Fruit fly (Drosophila melanogaster): ENCODE measurements around the gene csw.
A peak's percentile ranks its signal among the peaks of the same experiment; 100 is the strongest.

Gene csw

dm6 chrX:2134965-2135758 lies 41.1 kb downstream of the csw start (continued):
- TF ChIP-seq tll (GFP tag; optimal IDR thresholded peaks at IDR 0.05), result peak in 1 of 2 experiments; percentile 3
- TF ChIP-seq CG7786 (GFP tag; optimal IDR thresholded peaks at IDR 0.05), result peak; percentile 84
- peak; percentile 89 for TF ChIP-seq D19A (tag; optimal IDR thresholded peaks at IDR 0.05)
- TF ChIP-seq dm (GFP tag; optimal IDR thresholded peaks at IDR 0.05), result peak; percentile 62
- TF ChIP-seq ase (GFP tag; IDR thresholded peaks at IDR 0.05), result peak; percentile 76
- TF ChIP-seq NK7.1 (GFP tag; optimal IDR thresholded peaks at IDR 0.05), result peak; percentile 78
- TF ChIP-seq Dbx (GFP tag; IDR thresholded peaks at IDR 0.05), result peak; percentile 73
- TF ChIP-seq sqz (GFP tag; optimal IDR thresholded peaks at IDR 0.05), result peak; percentile 78
- TF ChIP-seq lov (optimal IDR thresholded peaks at IDR 0.05), result no peak
- 0 out of 3 replicates have a peak, but pooled peaks have one; percentile 57 for TF ChIP-seq lov (GFP tag; IDR thresholded peaks at IDR 0.05)
- peak; percentile 86 for TF ChIP-seq CG12219 (GFP tag; optimal IDR thresholded peaks at IDR 0.05)
- peak; percentile 71 for TF ChIP-seq en (GFP tag; optimal IDR thresholded peaks at IDR 0.05)
- TF ChIP-seq h (optimal IDR thresholded peaks at IDR 0.05), result no peak
- TF ChIP-seq CG32767 (GFP tag; IDR thresholded peaks at IDR 0.05), result peak; percentile 86
- peak; percentile 6 for TF ChIP-seq BEAF-32 (GFP tag; optimal IDR thresholded peaks at IDR 0.05)
- peak; percentile 94 for TF ChIP-seq CG17829 (tag; optimal IDR thresholded peaks at IDR 0.05)
- TF ChIP-seq Meics (GFP tag; optimal IDR thresholded peaks at IDR 0.05), result peak; percentile 91
- peak; percentile 70 for TF ChIP-seq eyg (GFP tag; optimal IDR thresholded peaks at IDR 0.05)
- peak; percentile 55; the same call in 2 of the 3 replicates for TF ChIP-seq CG11093 (GFP tag; IDR thresholded peaks at IDR 0.05)
- TF ChIP-seq chn (GFP tag; optimal IDR thresholded peaks at IDR 0.05), result peak; percentile 83
- peak; percentile 61; the same call in 1 of the 3 replicates for TF ChIP-seq CG3726 (GFP tag; IDR thresholded peaks at IDR 0.05)
- TF ChIP-seq CG6175 (GFP tag; IDR thresholded peaks at IDR 0.05), result 0 out of 3 replicates have a peak, but pooled peaks have one; percentile 38
- peak; percentile 63 for TF ChIP-seq fd102C (GFP tag; optimal IDR thresholded peaks at IDR 0.05)
- TF ChIP-seq CG30431 (GFP tag; optimal IDR thresholded peaks at IDR 0.05), result peak; percentile 52
- TF ChIP-seq Med (GFP tag), result peak; percentile 97
- TF ChIP-seq HLH4C (GFP tag; IDR thresholded peaks at IDR 0.05; ENCODE audit: partially characterized antibody), result no peak
- TF ChIP-seq CG6683 (GFP tag; optimal IDR thresholded peaks at IDR 0.05), result peak; percentile 78
- peak; percentile 79 for TF ChIP-seq stc (GFP tag; IDR thresholded peaks at IDR 0.05)
- no peak for TF ChIP-seq bigmax (GFP tag; optimal IDR thresholded peaks at IDR 0.05)
- peak; percentile 56 for TF ChIP-seq psq (GFP tag; optimal IDR thresholded peaks at IDR 0.05)
- TF ChIP-seq CG16779 (GFP tag; IDR thresholded peaks at IDR 0.05), result no peak
- TF ChIP-seq CG3163 (GFP tag; optimal IDR thresholded peaks at IDR 0.05), result peak; percentile 47
- TF ChIP-seq CG9797 (GFP tag; optimal IDR thresholded peaks at IDR 0.05), result peak; percentile 0
- peak; percentile 76 for TF ChIP-seq maf-S (GFP tag; optimal IDR thresholded peaks at IDR 0.05)
- TF ChIP-seq emc (GFP tag; optimal IDR thresholded peaks at IDR 0.05), result peak; percentile 66
- TF ChIP-seq CG32532 (GFP tag; IDR thresholded peaks at IDR 0.05), result peak; percentile 88
- TF ChIP-seq CG12659 (GFP tag; optimal IDR thresholded peaks at IDR 0.05), result peak; percentile 93
- TF ChIP-seq abd-A (tag; optimal IDR thresholded peaks at IDR 0.05), result peak; percentile 77
- TF ChIP-seq ttk (GFP tag; IDR thresholded peaks at IDR 0.05), result peak; percentile 73
- TF ChIP-seq inv (GFP tag; IDR thresholded peaks at IDR 0.05; ENCODE audit: partially characterized antibody), result no peak
- TF ChIP-seq CG6813 (GFP tag; optimal IDR thresholded peaks at IDR 0.05), result peak; percentile 87
- peak; percentile 92 for TF ChIP-seq Atf6 (GFP tag; IDR thresholded peaks at IDR 0.05)
- peak; percentile 88 for TF ChIP-seq sob (GFP tag; IDR thresholded peaks at IDR 0.05)
- TF ChIP-seq ATbp (GFP tag; optimal IDR thresholded peaks at IDR 0.05), result peak; percentile 76
- peak; percentile 77 for TF ChIP-seq Chrac-16 (GFP tag; optimal IDR thresholded peaks at IDR 0.05)
- TF ChIP-seq Hsf (GFP tag; optimal IDR thresholded peaks at IDR 0.05), result peak; percentile 86
- peak; percentile 90 for TF ChIP-seq Sox100B (GFP tag; optimal IDR thresholded peaks at IDR 0.05)
- TF ChIP-seq Usf (GFP tag; optimal IDR thresholded peaks at IDR 0.05), result peak; percentile 74
- no peak for TF ChIP-seq vnd (GFP tag; IDR thresholded peaks at IDR 0.05; ENCODE audit: partially characterized antibody)

Measured in whole organism, embryonic.